Worm (Caenorhabditis elegans): ENCODE data around the gene K02A2.5.

DNA sequence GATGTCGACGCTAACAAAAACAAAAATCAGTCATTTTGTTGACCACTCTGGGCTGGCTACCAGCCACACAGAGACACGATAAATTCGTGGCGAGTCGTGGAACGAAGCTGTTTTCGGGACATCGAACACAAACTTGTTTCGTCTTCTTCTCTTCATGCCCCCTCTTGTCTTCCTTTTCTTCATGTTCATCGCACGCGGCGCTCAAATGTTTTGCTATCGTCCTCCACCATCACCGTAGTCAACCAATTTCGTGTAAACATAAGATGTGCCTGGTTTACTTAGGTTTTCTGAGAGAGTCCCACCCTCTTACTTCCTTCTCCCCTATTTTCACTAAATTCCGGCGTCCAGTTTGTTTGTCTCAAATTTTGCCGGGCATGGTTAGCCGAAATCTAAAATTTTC lies 21.5 kb downstream of the K02A2.5 start:
- TF ChIP-seq ama-1 (optimal IDR thresholded peaks at IDR 0.05) (no peak), nhr-12 (tag; optimal IDR thresholded peaks at IDR 0.05) (no peak), nhr-28 (tag; optimal IDR thresholded peaks at IDR 0.05) (no peak), mdl-1 (tag; optimal IDR thresholded peaks at IDR 0.05) (no peak), nhr-11 (tag; optimal IDR thresholded peaks at IDR 0.05) (no peak), blmp-1 (tag; optimal IDR thresholded peaks at IDR 0.05) (no peak), lsy-2 (tag; optimal IDR thresholded peaks at IDR 0.05) (no peak), C16A3.4 (tag; optimal IDR thresholded peaks at IDR 0.05) (no peak)

All from whole organism, L1 larva.